Fruit fly (Drosophila melanogaster) whole organism, embryonic: ENCODE data around the gene ATP7.

ENCODE experiments used
- CG1024 ChIP-seq: fragments of 200-800 bp; sonication (Bioruptor generic); IDR thresholded peaks from 2 replicates; pipeline ENCODE4 v1.3.6; 2022; ENCODE audit warnings: missing biosample characterization, missing genetic modification characterization
- CG10274 ChIP-seq: fragments of 200-800 bp; sonication (Bioruptor generic); optimal IDR thresholded peaks from 3 replicates; lab custom pipeline; 2017; ENCODE audit warnings: missing biosample characterization, mild to moderate bottlenecking, missing genetic modification characterization
- CG10654 ChIP-seq: fragments of 200-800 bp; sonication (Bioruptor generic); optimal IDR thresholded peaks from 2 replicates; lab custom pipeline; 2016; ENCODE audit warnings: missing biosample characterization, missing genetic modification characterization
- CG11093 ChIP-seq: fragments of 200-800 bp; sonication (Bioruptor generic); IDR thresholded peaks from 3 replicates; pipeline ENCODE4 v1.3.6; 2022; ENCODE audit warnings: missing biosample characterization, missing genetic modification characterization
- CG12155 ChIP-seq: fragments of 200-800 bp; sonication (Bioruptor generic); optimal IDR thresholded peaks from 3 replicates; lab custom pipeline; 2016; ENCODE audit warnings: missing biosample characterization, missing genetic modification characterization
- CG1529 ChIP-seq: fragments of 200-800 bp; sonication (Bioruptor generic); optimal IDR thresholded peaks from 3 replicates; lab custom pipeline; 2018; ENCODE audit warnings: missing biosample characterization, missing genetic modification characterization
- CG17361 ChIP-seq: fragments of 200-800 bp; sonication (Bioruptor generic); IDR thresholded peaks from 3 replicates; pipeline ENCODE4 v1.3.6; 2022; ENCODE audit warnings: missing biosample characterization, missing genetic modification characterization
- CG17912 ChIP-seq: fragments of 200-800 bp; sonication (Bioruptor generic); optimal IDR thresholded peaks from 2 replicates; lab custom pipeline; 2018; ENCODE audit warnings: missing biosample characterization, mild to moderate bottlenecking, missing genetic modification characterization
- CG18476 ChIP-seq: fragments of 200-800 bp; sonication (Bioruptor generic); optimal IDR thresholded peaks from 2 replicates; lab custom pipeline; 2016; ENCODE audit warnings: missing biosample characterization, mild to moderate bottlenecking, missing genetic modification characterization
- CG31224 ChIP-seq: fragments of 200-800 bp; sonication (Bioruptor generic); IDR thresholded peaks from 2 replicates; pipeline ENCODE4 v1.3.6; 2022; ENCODE audit warnings: missing biosample characterization, missing genetic modification characterization
- CG33557 ChIP-seq: fragments of 200-800 bp; sonication (Bioruptor generic); optimal IDR thresholded peaks from 2 replicates; lab custom pipeline; 2019; ENCODE audit warnings: missing biosample characterization, mild to moderate bottlenecking, missing genetic modification characterization, moderate library complexity
- CG43689 ChIP-seq: fragments of 200-800 bp; sonication (Bioruptor generic); IDR thresholded peaks from 2 replicates; pipeline ENCODE4 v1.3.6; 2022; ENCODE audit warnings: missing biosample characterization, missing genetic modification characterization
- CG7786 ChIP-seq: fragments of 200-800 bp; sonication (Bioruptor generic); optimal IDR thresholded peaks from 2 replicates; lab custom pipeline; 2016; ENCODE audit warnings: missing biosample characterization, missing genetic modification characterization
- CG9215 ChIP-seq: fragments of 200-800 bp; sonication (Bioruptor generic); IDR thresholded peaks from 2 replicates; pipeline ENCODE4 v1.3.6; 2022; ENCODE audit warnings: missing biosample characterization, missing genetic modification characterization
- CG9437 ChIP-seq: fragments of 200-800 bp; sonication (Bioruptor generic); optimal IDR thresholded peaks from 2 replicates; lab custom pipeline; 2018; ENCODE audit warnings: missing biosample characterization, mild to moderate bottlenecking, missing genetic modification characterization
- CG9817 ChIP-seq: fragments of 200-800 bp; sonication (Bioruptor generic); optimal IDR thresholded peaks from 2 replicates; lab custom pipeline; 2018; ENCODE audit warnings: missing biosample characterization, mild to moderate bottlenecking, missing genetic modification characterization, moderate library complexity
- CkIIα-i1 ChIP-seq: fragments of 200-800 bp; sonication (Bioruptor generic); IDR thresholded peaks from 2 replicates; pipeline ENCODE4 v1.3.6; 2022; ENCODE audit warnings: missing biosample characterization, missing genetic modification characterization
- Deaf1 ChIP-seq: fragments of 200-800 bp; optimal IDR thresholded peaks from 3 replicates; lab custom pipeline; 2019; ENCODE audit warnings: missing biosample characterization, mild to moderate bottlenecking, missing genetic modification characterization, moderate library complexity
- Fer1 ChIP-seq: fragments of 200-800 bp; sonication (Bioruptor generic); optimal IDR thresholded peaks from 2 replicates; lab custom pipeline; 2017; ENCODE audit warnings: missing biosample characterization, mild to moderate bottlenecking, missing genetic modification characterization
- Hr51 ChIP-seq, 2 experiments: fragments of 200-800 bp; sonication (Bioruptor generic); optimal IDR thresholded peaks; 2 replicates in 1 of 2; 3 replicates in 1 of 2; lab custom pipeline; 2016 to 2018; ENCODE audit warnings: missing biosample characterization in 2 of 2, missing genetic modification characterization in 2 of 2, mild to moderate bottlenecking in 1 of 2, moderate library complexity in 1 of 2
- MBD-R2 ChIP-seq: fragments of 200-800 bp; sonication (Bioruptor generic); IDR thresholded peaks from 2 replicates; pipeline ENCODE4 v1.3.6; 2022; ENCODE audit warnings: missing biosample characterization, missing genetic modification characterization
- Meics ChIP-seq: fragments of 200-800 bp; sonication (Bioruptor generic); optimal IDR thresholded peaks from 2 replicates; lab custom pipeline; 2017; ENCODE audit warnings: missing biosample characterization, mild to moderate bottlenecking, missing genetic modification characterization
- Sry-β ChIP-seq: fragments of 200-800 bp; sonication (Bioruptor generic); optimal IDR thresholded peaks from 2 replicates; lab custom pipeline; 2018; ENCODE audit warnings: missing biosample characterization, mild to moderate bottlenecking, missing genetic modification characterization, moderate library complexity
- ab ChIP-seq: fragments of 200-800 bp; sonication (Bioruptor generic); optimal IDR thresholded peaks from 2 replicates; lab custom pipeline; 2016; ENCODE audit warnings: missing biosample characterization, missing genetic modification characterization
- ap ChIP-seq: fragments of 200-800 bp; sonication (Bioruptor generic); IDR thresholded peaks from 2 replicates; pipeline ENCODE4 v1.3.6; 2022; ENCODE audit warnings: missing biosample characterization, missing genetic modification characterization
- ase ChIP-seq: fragments of 200-800 bp; sonication (Bioruptor generic); IDR thresholded peaks from 3 replicates; pipeline ENCODE4 v1.3.6; 2022; ENCODE audit warnings: missing biosample characterization, missing genetic modification characterization
- cad ChIP-seq: fragments of >200 bp; optimal IDR thresholded peaks from 2 replicates; lab custom pipeline; 2017; ENCODE audit warnings: missing biosample characterization, missing genetic modification characterization
- cg ChIP-seq: fragments of 200-800 bp; sonication (Bioruptor generic); optimal IDR thresholded peaks from 3 replicates; lab custom pipeline; 2019; ENCODE audit warnings: missing biosample characterization, mild to moderate bottlenecking, missing genetic modification characterization, moderate library complexity
- chinmo ChIP-seq: fragments of 200-800 bp; sonication (Bioruptor generic); IDR thresholded peaks from 4 replicates; pipeline ENCODE4 v1.3.6; 2022; ENCODE audit warnings: missing biosample characterization, missing genetic modification characterization; ENCODE audit not compliant: partially characterized antibody
- disco-r ChIP-seq: fragments of 200-800 bp; sonication (Bioruptor generic); optimal IDR thresholded peaks from 2 replicates; lab custom pipeline; 2016; ENCODE audit warnings: missing biosample characterization, missing genetic modification characterization
- dm ChIP-seq: fragments of 200-800 bp; sonication (Bioruptor generic); optimal IDR thresholded peaks from 3 replicates; lab custom pipeline; 2016; ENCODE audit warnings: missing biosample characterization, missing genetic modification characterization
- fu2 ChIP-seq: fragments of 200-800 bp; sonication (Bioruptor generic); optimal IDR thresholded peaks from 2 replicates; lab custom pipeline; 2016; ENCODE audit warnings: missing biosample characterization, missing genetic modification characterization
- gsb ChIP-seq: fragments of 200-800 bp; sonication (Bioruptor generic); IDR thresholded peaks from 2 replicates; pipeline ENCODE4 v1.3.6; 2022; ENCODE audit warnings: missing biosample characterization, missing genetic modification characterization
- knrl ChIP-seq: fragments of 200-800 bp; sonication (Bioruptor generic); IDR thresholded peaks from 3 replicates; pipeline ENCODE4 v1.3.6; 2022; ENCODE audit warnings: missing biosample characterization, missing genetic modification characterization; ENCODE audit not compliant: partially characterized antibody
- luna ChIP-seq: fragments of 200-800 bp; sonication (Bioruptor generic); optimal IDR thresholded peaks from 2 replicates; lab custom pipeline; 2016; ENCODE audit warnings: missing biosample characterization, missing genetic modification characterization
- nom ChIP-seq: fragments of 200-800 bp; sonication (Bioruptor generic); optimal IDR thresholded peaks from 2 replicates; lab custom pipeline; 2017; ENCODE audit warnings: missing biosample characterization, missing genetic modification characterization, mild to moderate bottlenecking, moderate library complexity, missing genetic modification reagents
- odd ChIP-seq: fragments of 200-800 bp; sonication (Bioruptor generic); optimal IDR thresholded peaks from 2 replicates; lab custom pipeline; 2017; ENCODE audit warnings: missing biosample characterization, mild to moderate bottlenecking, missing genetic modification characterization
- rib ChIP-seq: fragments of 200-800 bp; sonication (Bioruptor generic); IDR thresholded peaks from 2 replicates; pipeline ENCODE4 v1.3.6; 2022; ENCODE audit warnings: missing biosample characterization, missing genetic modification characterization
- shn ChIP-seq: fragments of 200-800 bp; sonication (Bioruptor generic); optimal IDR thresholded peaks from 3 replicates; lab custom pipeline; 2016; ENCODE audit warnings: missing biosample characterization, missing genetic modification characterization
- sima ChIP-seq: fragments of 200-800 bp; sonication (Bioruptor generic); optimal IDR thresholded peaks from 2 replicates; lab custom pipeline; 2016; ENCODE audit warnings: missing biosample characterization, missing genetic modification characterization
- stc ChIP-seq: fragments of 200-800 bp; sonication (Bioruptor generic); IDR thresholded peaks from 2 replicates; pipeline ENCODE4 v1.3.6; 2022; ENCODE audit warnings: missing biosample characterization, missing genetic modification characterization
- stwl ChIP-seq: fragments of 200-800 bp; sonication (Bioruptor generic); optimal IDR thresholded peaks from 3 replicates; lab custom pipeline; 2018; ENCODE audit warnings: missing biosample characterization, mild to moderate bottlenecking, missing genetic modification characterization, moderate library complexity
- wor ChIP-seq: fragments of 200-800 bp; sonication (Bioruptor generic); IDR thresholded peaks from 2 replicates; pipeline ENCODE4 v1.3.6; 2022; ENCODE audit warnings: missing biosample characterization, missing genetic modification characterization
- z ChIP-seq: fragments of 200-800 bp; sonication (Bioruptor generic); IDR thresholded peaks from 3 replicates; pipeline ENCODE4 v1.3.6; 2022; ENCODE audit warnings: missing biosample characterization, missing genetic modification characterization
- zfh2 ChIP-seq: fragments of 200-800 bp; sonication (Bioruptor generic); optimal IDR thresholded peaks from 2 replicates; lab custom pipeline; 2016; ENCODE audit warnings: missing biosample characterization, missing genetic modification characterization

ATP7 gene

DNA sequence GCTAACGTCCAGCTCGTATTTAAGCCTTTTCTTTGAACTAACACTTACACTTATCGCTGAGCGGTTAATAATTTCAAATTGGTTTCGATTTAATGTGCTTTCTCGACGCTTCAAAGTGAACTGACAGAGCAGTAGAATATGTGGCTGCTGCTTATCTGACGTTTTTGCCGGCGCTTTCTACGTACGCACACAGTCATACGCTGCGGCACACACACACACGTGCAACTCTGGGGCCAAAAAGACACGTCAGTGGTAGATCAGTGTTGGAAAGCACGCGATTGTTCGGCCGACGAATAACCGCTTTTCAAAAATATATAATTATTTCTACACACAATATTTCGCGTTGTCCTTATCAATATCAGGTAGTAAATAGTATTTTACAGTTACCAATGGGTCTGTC lies 48.6 kb upstream of the ATP7 start (continued):
- TF ChIP-seq CG11093 (GFP tag; lab: Robert Waterston, UW), result no peak
- TF ChIP-seq nom (GFP tag; lab: Kevin White, UChicago), result peak; percentile 56
- TF ChIP-seq CG9215, result no peak
- TF ChIP-seq Fer1 (GFP tag; lab: Kevin White, UChicago), result peak; percentile 17
- no peak for TF ChIP-seq CG10274
- TF ChIP-seq CG33557, result no peak
- TF ChIP-seq fu2 (GFP tag; lab: Kevin White, UChicago), result no peak
- no peak for TF ChIP-seq CG9817
- no peak for TF ChIP-seq sima (GFP tag; lab: Kevin White, UChicago)
- TF ChIP-seq stc (GFP tag; lab: Robert Waterston, UW), result no peak
- TF ChIP-seq CG1529, result no peak
- TF ChIP-seq cg (GFP tag; lab: Kevin White, UChicago), result peak; percentile 82
- TF ChIP-seq zfh2 (GFP tag; lab: Kevin White, UChicago), result no peak
- no peak for TF ChIP-seq gsb
- peak; percentile 5 for TF ChIP-seq CG7786
- TF ChIP-seq CG17912 (GFP tag; lab: Kevin White, UChicago), result peak; percentile 3
- no peak for TF ChIP-seq Sry-β (GFP tag; lab: Kevin White, UChicago)
- TF ChIP-seq z (GFP tag; lab: Robert Waterston, UW), result 0 out of 3 replicates have a peak, but pooled peaks have one; percentile 9
- no peak for TF ChIP-seq CkIIα-i1 (GFP tag; lab: Robert Waterston, UW)
- no peak for TF ChIP-seq CG43689 (GFP tag; lab: Robert Waterston, UW)
- TF ChIP-seq cad (GFP tag; lab: Kevin White, UChicago), result no peak
- TF ChIP-seq CG1024 (GFP tag; lab: Robert Waterston, UW), result no peak
- no peak for TF ChIP-seq shn (GFP tag; lab: Kevin White, UChicago)
- TF ChIP-seq CG10654 (GFP tag; lab: Kevin White, UChicago), result no peak
- no peak for TF ChIP-seq CG31224 (GFP tag; lab: Robert Waterston, UW)
- TF ChIP-seq CG12155 (GFP tag; lab: Kevin White, UChicago), result no peak
- TF ChIP-seq ase (GFP tag; lab: Robert Waterston, UW), result no peak
- TF ChIP-seq CG9437 (GFP tag; lab: Kevin White, UChicago), result no peak
- TF ChIP-seq dm (GFP tag; lab: Kevin White, UChicago), result no peak
- no peak for TF ChIP-seq CG17361 (GFP tag; lab: Robert Waterston, UW)
- no peak; the same call in 1 of the 2 replicates for TF ChIP-seq MBD-R2 (GFP tag; lab: Robert Waterston, UW)
- 0 out of 3 replicates have a peak, but pooled peaks have one; percentile 27 for TF ChIP-seq knrl (GFP tag; lab: Robert Waterston, UW)
- no peak for TF ChIP-seq CG18476
- no peak for TF ChIP-seq rib
- TF ChIP-seq luna, result no peak
- TF ChIP-seq disco-r (GFP tag; lab: Kevin White, UChicago), result no peak
- no peak for TF ChIP-seq Hr51 (GFP tag; optimal IDR thresholded peaks at IDR 0.05; lab: Kevin White, UChicago)
- TF ChIP-seq wor, result no peak
- TF ChIP-seq ab (GFP tag; lab: Kevin White, UChicago), result no peak
- TF ChIP-seq odd (GFP tag; lab: Kevin White, UChicago), result no peak
- TF ChIP-seq Meics (GFP tag; lab: Kevin White, UChicago), result no peak
- peak; percentile 72 for TF ChIP-seq stwl
- no peak for TF ChIP-seq Deaf1 (tag; lab: Kevin White, UChicago)
- peak; percentile 76; the same call in 1 of the 4 replicates for TF ChIP-seq chinmo (GFP tag; lab: Robert Waterston, UW)
- no peak for TF ChIP-seq ap (GFP tag; lab: Robert Waterston, UW)
